Fruit fly (Drosophila melanogaster): ENCODE measurements around the gene Lk.

Lk gene

dm6 chr3L:14552925-14553239 lies 7.7 kb downstream of the Lk start (continued):
- no peak for TF ChIP-seq ATbp (GFP tag; optimal IDR thresholded peaks at IDR 0.05)
- TF ChIP-seq eve (GFP tag; optimal IDR thresholded peaks at IDR 0.05), result peak in 1 of 2 experiments; percentile 34
- TF ChIP-seq Asciz (GFP tag; optimal IDR thresholded peaks at IDR 0.05), result no peak
- TF ChIP-seq CG6272 (GFP tag; IDR thresholded peaks at IDR 0.05), result no peak
- no peak for TF ChIP-seq prd (optimal IDR thresholded peaks at IDR 0.05)
- TF ChIP-seq prd (GFP tag; IDR thresholded peaks at IDR 0.05), result 0 out of 3 replicates have a peak, but pooled peaks have one; percentile 11
- peak; percentile 30 for TF ChIP-seq gem (tag; optimal IDR thresholded peaks at IDR 0.05)
- peak; percentile 16 for TF ChIP-seq CG2875 (GFP tag; optimal IDR thresholded peaks at IDR 0.05)
- TF ChIP-seq CG11504 (tag; optimal IDR thresholded peaks at IDR 0.05), result peak; percentile 20
- no peak for TF ChIP-seq jing (GFP tag; optimal IDR thresholded peaks at IDR 0.05)
- peak; percentile 24 for TF ChIP-seq trem (tag; optimal IDR thresholded peaks at IDR 0.05)
- no peak for TF ChIP-seq sna (GFP tag; IDR thresholded peaks at IDR 0.05; ENCODE audit: partially characterized antibody)
- TF ChIP-seq ase (GFP tag; IDR thresholded peaks at IDR 0.05), result no peak
- TF ChIP-seq chif (GFP tag; optimal IDR thresholded peaks at IDR 0.05), result peak in 1 of 2 experiments; percentile 48
- peak; percentile 3 for TF ChIP-seq CG2712 (tag; optimal IDR thresholded peaks at IDR 0.05)
- TF ChIP-seq ara (GFP tag; IDR thresholded peaks at IDR 0.05), result 0 out of 2 replicates have a peak, but pooled peaks have one; percentile 15
- TF ChIP-seq zfh1 (GFP tag; IDR thresholded peaks at IDR 0.05), result 0 out of 3 replicates have a peak, but pooled peaks have one; percentile 55
- TF ChIP-seq Trl (optimal IDR thresholded peaks at IDR 0.05), result no peak
- TF ChIP-seq Trl (GFP tag; optimal IDR thresholded peaks at IDR 0.05), result peak; percentile 4
- peak; percentile 49 for TF ChIP-seq CG1603 (tag; optimal IDR thresholded peaks at IDR 0.05)
- TF ChIP-seq ranshi (GFP tag; IDR thresholded peaks at IDR 0.05), result 0 out of 2 replicates have a peak, but pooled peaks have one; percentile 9
- peak; percentile 93 for TF ChIP-seq Drgx (GFP tag; IDR thresholded peaks at IDR 0.05)
- TF ChIP-seq Optix (GFP tag; IDR thresholded peaks at IDR 0.05), result no peak
- no peak for TF ChIP-seq vvl (GFP tag; IDR thresholded peaks at IDR 0.05)
- TF ChIP-seq crc (GFP tag; optimal IDR thresholded peaks at IDR 0.05), result no peak
- peak; percentile 2 for TF ChIP-seq CG14710 (tag; optimal IDR thresholded peaks at IDR 0.05)
- peak; percentile 14 for TF ChIP-seq tin (GFP tag; optimal IDR thresholded peaks at IDR 0.05)
- no peak for TF ChIP-seq BEAF-32 (GFP tag; optimal IDR thresholded peaks at IDR 0.05)
- no peak for TF ChIP-seq sc (optimal IDR thresholded peaks at IDR 0.05)
- peak; percentile 30 for TF ChIP-seq sc (GFP tag; optimal IDR thresholded peaks at IDR 0.05)
- TF ChIP-seq sens (GFP tag), result peak; percentile 88
- TF ChIP-seq row (GFP tag; IDR thresholded peaks at IDR 0.05), result 0 out of 3 replicates have a peak, but pooled peaks have one; percentile 17
- TF ChIP-seq CG10979 (tag; optimal IDR thresholded peaks at IDR 0.05), result peak; percentile 50
- no peak for TF ChIP-seq dm (GFP tag; optimal IDR thresholded peaks at IDR 0.05)
- TF ChIP-seq lola (GFP tag; optimal IDR thresholded peaks at IDR 0.05), result peak in 1 of 3 experiments; percentile 29
- TF ChIP-seq dmrt11E (tag; optimal IDR thresholded peaks at IDR 0.05), result peak; percentile 65
- peak; percentile 9 for TF ChIP-seq nmo (GFP tag; optimal IDR thresholded peaks at IDR 0.05)
- peak; percentile 15 for TF ChIP-seq Oli (tag; optimal IDR thresholded peaks at IDR 0.05)
- TF ChIP-seq bsh (GFP tag; optimal IDR thresholded peaks at IDR 0.05), result peak; percentile 37 to 94

dm6 chr3L:14552041-14552924 lies 8.3 kb downstream of the Lk start:
- no peak for TF ChIP-seq CG3281 (GFP tag; optimal IDR thresholded peaks at IDR 0.05)
- no peak for TF ChIP-seq CG31365 (tag; optimal IDR thresholded peaks at IDR 0.05)
- peak; percentile 82 for TF ChIP-seq oc (tag; optimal IDR thresholded peaks at IDR 0.05)
- TF ChIP-seq CG10565 (GFP tag; optimal IDR thresholded peaks at IDR 0.05), result no peak
- peak; percentile 37 for TF ChIP-seq Sry-β (GFP tag; optimal IDR thresholded peaks at IDR 0.05)
- peak; percentile 93 for TF ChIP-seq Kr (GFP tag; optimal IDR thresholded peaks at IDR 0.05)
- peak; percentile 42 for TF ChIP-seq sd (tag; optimal IDR thresholded peaks at IDR 0.05)
- TF ChIP-seq CG17361 (GFP tag; IDR thresholded peaks at IDR 0.05), result 0 out of 3 replicates have a peak, but pooled peaks have one; percentile 35
- no peak for TF ChIP-seq cato (GFP tag; optimal IDR thresholded peaks at IDR 0.05; ENCODE audit: borderline replicate concordance)
- peak; percentile 97 for TF ChIP-seq z (GFP tag; IDR thresholded peaks at IDR 0.05)
- no peak for TF ChIP-seq yki (optimal IDR thresholded peaks at IDR 0.05)
- peak; percentile 81 for TF ChIP-seq pros (GFP tag; optimal IDR thresholded peaks at IDR 0.05)
- no peak for TF ChIP-seq CG14441 (GFP tag; IDR thresholded peaks at IDR 0.05)
